Worm (Caenorhabditis elegans): ENCODE measurements around the gene acn-1.
A peak's percentile ranks its signal among the peaks of the same experiment; 100 is the strongest.

The acn-1 gene

DNA sequence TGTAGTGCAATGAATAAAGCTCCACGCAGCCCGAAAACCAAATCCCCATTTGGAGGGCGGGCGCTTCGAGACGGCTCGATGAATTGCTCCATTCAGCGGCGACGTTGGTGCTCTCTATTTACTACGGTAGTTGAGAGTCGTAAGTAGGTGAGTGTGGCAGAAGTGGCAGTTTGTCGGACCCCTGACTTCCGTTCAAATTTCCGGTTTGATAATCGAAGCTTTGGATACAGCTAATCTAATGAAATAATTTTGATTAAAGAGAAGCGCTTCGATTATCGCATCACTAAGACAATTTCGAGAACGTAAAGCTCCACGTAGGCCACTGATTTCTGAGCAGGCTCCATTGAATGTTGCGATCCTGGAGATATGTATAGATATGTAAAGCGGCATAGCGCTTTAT is 12.4 kb downstream of the acn-1 start, which contains the start of gene ets-5:
Gene ets-5, minus strand, starts transcription at position 32 of the 400 bp plus-strand sequence.
- no peak for TF ChIP-seq flh-1 (GFP tag; optimal IDR thresholded peaks at IDR 0.05)
- TF ChIP-seq M03D4.4 (tag; optimal IDR thresholded peaks at IDR 0.05), result no peak
- no peak for TF ChIP-seq nhr-28 (tag; optimal IDR thresholded peaks at IDR 0.05)
- TF ChIP-seq nhr-12 (tag; optimal IDR thresholded peaks at IDR 0.05), result no peak
- TF ChIP-seq pha-4 (tag; optimal IDR thresholded peaks at IDR 0.05), result no peak
- TF ChIP-seq nhr-76 (tag; optimal IDR thresholded peaks at IDR 0.05), result no peak
- TF ChIP-seq ham-2 (GFP tag; optimal IDR thresholded peaks at IDR 0.05), result no peak
- TF ChIP-seq unc-62 (GFP tag; optimal IDR thresholded peaks at IDR 0.05), result no peak

ce11 chrX:5084080-5084479 is 12.8 kb downstream of the acn-1 start:
- TF ChIP-seq unc-62 (GFP tag; optimal IDR thresholded peaks at IDR 0.05) (no peak), pha-4 (tag; optimal IDR thresholded peaks at IDR 0.05) (no peak), snpc-4 (tag; optimal IDR thresholded peaks at IDR 0.05) (no peak), nhr-76 (tag; optimal IDR thresholded peaks at IDR 0.05) (no peak), sem-2 (GFP tag; optimal IDR thresholded peaks at IDR 0.05) (no peak)

- no peak for TF ChIP-seq ceh-39 (tag; optimal IDR thresholded peaks at IDR 0.05)
- no peak for TF ChIP-seq lsy-2 (tag; optimal IDR thresholded peaks at IDR 0.05)
- TF ChIP-seq nhr-76 (tag; optimal IDR thresholded peaks at IDR 0.05), result no peak
These were observed 17.6 kb downstream of the acn-1 start for ce11 chrX:5079297-5079696.

DNA sequence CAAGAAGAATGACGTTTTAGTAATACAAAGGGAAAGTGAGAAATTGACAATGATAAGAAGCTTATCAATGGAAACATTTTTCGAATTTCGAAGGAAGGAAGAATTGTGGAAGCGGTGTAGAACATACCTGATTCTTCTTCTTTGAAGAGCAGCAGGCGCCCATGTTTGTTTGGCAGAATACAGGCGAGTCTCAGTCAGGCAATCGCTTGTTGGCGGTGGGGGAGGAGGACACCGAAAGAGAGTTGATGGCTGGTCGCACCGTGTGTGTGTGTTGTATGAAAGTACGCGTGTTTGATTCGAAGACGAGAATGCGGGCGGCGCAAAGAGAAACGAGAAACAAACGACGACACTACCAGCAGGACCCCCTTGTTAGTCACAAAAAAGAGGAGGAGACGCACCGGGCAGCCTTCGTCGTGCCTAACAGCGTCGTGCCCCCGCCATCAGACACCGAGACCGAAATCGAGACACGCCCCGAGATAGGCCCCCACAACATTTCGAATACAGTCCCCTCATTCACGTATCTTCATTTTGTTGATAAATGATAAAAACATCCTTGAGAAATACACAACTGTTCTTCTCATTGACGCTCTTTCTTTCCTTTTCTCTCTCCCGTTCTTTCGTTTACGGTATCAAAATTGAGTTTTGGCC is 19.0 kb downstream of the acn-1 start, which contains the start of gene cal-5:
Gene cal-5, minus strand, starts transcription at position 266 of the 648 bp plus-strand sequence.
- TF ChIP-seq sptf-1 (tag; optimal IDR thresholded peaks at IDR 0.05) (peak; percentile 3), cnd-1 (tag; optimal IDR thresholded peaks at IDR 0.05) (peak; percentile 21), flh-1 (GFP tag; optimal IDR thresholded peaks at IDR 0.05) (no peak), nhr-76 (tag; optimal IDR thresholded peaks at IDR 0.05) (no peak), drap-1 (GFP tag; optimal IDR thresholded peaks at IDR 0.05) (peak; percentile 17)

DNA sequence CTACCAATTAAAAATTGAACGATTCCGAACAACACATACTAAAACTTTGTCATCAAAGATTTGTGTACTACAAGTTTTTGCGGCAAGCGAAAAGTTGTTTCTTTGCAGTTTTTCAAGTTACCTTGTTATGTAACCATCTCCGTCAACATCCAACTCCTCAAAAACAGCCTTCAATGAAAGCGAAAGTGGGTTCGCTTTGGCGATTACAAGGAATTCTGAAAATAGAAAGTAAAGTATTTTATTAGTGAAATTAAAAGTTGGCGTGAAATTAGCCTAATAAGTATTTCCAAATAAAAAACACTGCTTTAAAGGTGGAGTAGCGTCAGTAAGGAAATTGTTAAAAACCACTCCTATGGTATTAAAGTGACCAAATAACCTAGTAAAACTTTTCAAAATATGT is 21.3 kb downstream of the acn-1 start:
- TF ChIP-seq bed-3 (GFP tag; optimal IDR thresholded peaks at IDR 0.05) (no peak), ztf-11 (tag; optimal IDR thresholded peaks at IDR 0.05) (no peak), lin-13 (tag; optimal IDR thresholded peaks at IDR 0.05) (no peak), hlh-1 (tag; optimal IDR thresholded peaks at IDR 0.05) (no peak), pha-4 (tag; optimal IDR thresholded peaks at IDR 0.05) (no peak), nhr-237 (tag; optimal IDR thresholded peaks at IDR 0.05) (no peak)

- TF ChIP-seq tbx-8 (GFP tag; optimal IDR thresholded peaks at IDR 0.05), result no peak
- TF ChIP-seq unc-120 (tag; optimal IDR thresholded peaks at IDR 0.05; ENCODE audit: poor library complexity, severe bottlenecking), result no peak
- TF ChIP-seq cnd-1 (tag; optimal IDR thresholded peaks at IDR 0.05), result no peak
- no peak for TF ChIP-seq nhr-76 (tag; optimal IDR thresholded peaks at IDR 0.05)
- no peak for TF ChIP-seq nhr-2 (tag; optimal IDR thresholded peaks at IDR 0.05)
These were observed 23.0 kb downstream of the acn-1 start for ce11 chrX:5073895-5074294.

- TF ChIP-seq blmp-1 (tag; optimal IDR thresholded peaks at IDR 0.05) (peak; percentile 19), nhr-28 (tag; optimal IDR thresholded peaks at IDR 0.05) (no peak)
These were observed 25.8 kb downstream of the acn-1 start for ce11 chrX:5071025-5071424.

ce11 chrX:5067796-5068195 is 29.1 kb downstream of the acn-1 start, which contains the start of gene clc-7:
Gene clc-7 (plus strand): TSS chrX:5068096.
- TF ChIP-seq ceh-83 (GFP tag; optimal IDR thresholded peaks at IDR 0.05) (no peak), ham-2 (GFP tag; optimal IDR thresholded peaks at IDR 0.05) (no peak), mep-1 (tag; optimal IDR thresholded peaks at IDR 0.05) (no peak), nhr-2 (tag; optimal IDR thresholded peaks at IDR 0.05) (no peak), pha-4 (tag; optimal IDR thresholded peaks at IDR 0.05) (no peak), flh-1 (GFP tag; optimal IDR thresholded peaks at IDR 0.05) (no peak), nhr-12 (tag; optimal IDR thresholded peaks at IDR 0.05) (no peak), cnd-1 (tag; optimal IDR thresholded peaks at IDR 0.05) (no peak), elt-1 (tag; optimal IDR thresholded peaks at IDR 0.05; ENCODE audit: borderline replicate concordance, insufficient read depth) (no peak), unc-39 (tag; optimal IDR thresholded peaks at IDR 0.05) (no peak), elt-3 (tag; optimal IDR thresholded peaks at IDR 0.05) (no peak), nhr-28 (tag; optimal IDR thresholded peaks at IDR 0.05) (no peak), tbx-8 (GFP tag; optimal IDR thresholded peaks at IDR 0.05) (no peak), bed-3 (GFP tag; optimal IDR thresholded peaks at IDR 0.05) (no peak)

Data from whole organism, mixed stage, embryonic.